Worm (Caenorhabditis elegans) whole organism, midembryonic: ENCODE results near the gene D1086.12.

Source experiments
- T22C8.4 ChIP-seq: fragments of 200-800 bp; sonication (Bioruptor generic); IDR thresholded peaks from 2 replicates; pipeline ENCODE4 v1.3.6; 2022; ENCODE audit warnings: missing genetic modification characterization, missing compliant biosample characterization
- cog-1 ChIP-seq: sonication (generic microtip); optimal IDR thresholded peaks from 2 replicates; lab custom pipeline; 2016; ENCODE audit warnings: missing genetic modification characterization, missing compliant biosample characterization
- klf-2 ChIP-seq: fragments of 200-800 bp; sonication (Bioruptor generic); conservative IDR thresholded peaks from 2 replicates; pipeline ENCODE4 v1.3.6; 2022; ENCODE audit warnings: missing genetic modification reagents, missing genetic modification characterization, missing compliant biosample characterization
- ztf-29 ChIP-seq: fragments of 200-800 bp; sonication (Bioruptor generic); IDR thresholded peaks from 2 replicates; pipeline ENCODE4 v1.3.6; 2022; ENCODE audit warnings: missing genetic modification reagents, missing genetic modification characterization, missing compliant biosample characterization

ce11 chrV:14055097-14055496 lies 45.9 kb upstream of the D1086.12 start:
- TF ChIP-seq cog-1 (tag; lab: Kevin White, UChicago) (peak; percentile 74), klf-2 (GFP tag; lab: Robert Waterston, UW) (peak; percentile 63; the same call in 1 of the 2 replicates), T22C8.4 (GFP tag; lab: Robert Waterston, UW) (peak; percentile 67), ztf-29 (GFP tag; lab: Robert Waterston, UW) (peak; percentile 59; the same call in 1 of the 2 replicates)
